Worm (Caenorhabditis elegans) whole organism, L4 larva: ENCODE data around the gene Y56A3A.41.

ENCODE experiments used
- ZK546.5 ChIP-seq, 2 experiments: sonication (generic microtip); optimal IDR thresholded peaks; 2 replicates each; lab custom pipeline; 2017; ENCODE audit warnings: missing biosample characterization in 2 of 2, missing genetic modification characterization in 2 of 2
- daf-8 ChIP-seq: fragments of 200-800 bp; sonication (Bioruptor generic); IDR thresholded peaks from 2 replicates; pipeline ENCODE4 v1.3.6; 2022; ENCODE audit warnings: missing genetic modification characterization, missing compliant biosample characterization
- dmd-9 ChIP-seq: fragments of 200-800 bp; sonication (Bioruptor generic); IDR thresholded peaks from 2 replicates; pipeline ENCODE4 v1.3.6; 2022; ENCODE audit warnings: missing genetic modification reagents, missing genetic modification characterization, missing compliant biosample characterization
- nhr-48 ChIP-seq: sonication (generic microtip); optimal IDR thresholded peaks from 2 replicates; lab custom pipeline; 2016; ENCODE audit warnings: mild to moderate bottlenecking, missing genetic modification characterization, missing compliant biosample characterization
- nhr-77 ChIP-seq: fragments of 150-350 bp; optimal IDR thresholded peaks from 2 replicates; lab custom pipeline; 2014; ENCODE audit warnings: missing biosample characterization, missing genetic modification characterization
- tag-97 ChIP-seq: fragments of 200-800 bp; sonication (Bioruptor generic); IDR thresholded peaks from 2 replicates; pipeline ENCODE4 v1.3.6; 2022; ENCODE audit warnings: missing genetic modification characterization, missing compliant biosample characterization

DNA sequence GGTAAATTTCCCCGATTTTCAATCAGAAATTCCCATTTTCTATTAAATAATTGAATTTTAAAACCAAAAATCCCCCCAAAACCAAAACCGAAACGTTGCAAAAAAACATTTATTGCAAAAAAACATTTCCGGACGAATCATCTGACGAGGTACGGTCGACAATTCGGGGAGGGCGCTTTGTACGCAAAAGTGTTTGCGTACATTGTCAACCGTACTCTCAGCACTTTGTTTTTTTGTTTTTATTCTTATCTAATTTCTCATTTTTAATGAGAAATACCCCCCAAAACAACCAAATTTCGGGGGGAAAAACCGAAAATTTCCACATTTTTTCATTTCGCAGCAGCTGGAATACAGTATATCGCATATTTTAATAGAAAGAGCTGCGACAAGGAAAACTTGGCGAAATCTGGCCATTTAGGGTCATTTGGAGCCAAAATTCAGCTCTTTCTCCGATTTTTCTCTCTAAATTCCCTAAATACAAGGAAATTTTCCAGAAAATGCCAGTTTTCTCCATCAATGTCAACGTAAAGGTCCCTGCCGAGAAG, 45.1 kb downstream of the Y56A3A.41 start, which contains the start of gene mif-1:
- TF ChIP-seq nhr-77 (tag; lab: Kevin White, UChicago): no peak
- TF ChIP-seq nhr-48 (tag; lab: Kevin White, UChicago): no peak
- no peak for TF ChIP-seq tag-97 (GFP tag; lab: Robert Waterston, UW)
- TF ChIP-seq daf-8: no peak
- no peak for TF ChIP-seq ZK546.5 (tag; optimal IDR thresholded peaks at IDR 0.05; lab: Kevin White, UChicago)
- no peak for TF ChIP-seq dmd-9 (GFP tag; lab: Robert Waterston, UW)
